Worm (Caenorhabditis elegans) whole organism, midembryonic: ENCODE data around the gene nhr-63.

Experiments
- T22C8.4 ChIP-seq: fragments of 200-800 bp; sonication (Bioruptor generic); IDR thresholded peaks from 2 replicates; pipeline ENCODE4 v1.3.6; 2022; ENCODE audit warnings: missing genetic modification characterization, missing compliant biosample characterization
- cog-1 ChIP-seq: sonication (generic microtip); optimal IDR thresholded peaks from 2 replicates; lab custom pipeline; 2016; ENCODE audit warnings: missing genetic modification characterization, missing compliant biosample characterization
- flt-1 ChIP-seq: fragments of 200-800 bp; sonication (Bioruptor generic); IDR thresholded peaks from 2 replicates; pipeline ENCODE4 v1.3.6; 2022; ENCODE audit warnings: missing genetic modification characterization, missing compliant biosample characterization
- klf-2 ChIP-seq: fragments of 200-800 bp; sonication (Bioruptor generic); conservative IDR thresholded peaks from 2 replicates; pipeline ENCODE4 v1.3.6; 2022; ENCODE audit warnings: missing genetic modification reagents, missing genetic modification characterization, missing compliant biosample characterization
- ztf-29 ChIP-seq: fragments of 200-800 bp; sonication (Bioruptor generic); IDR thresholded peaks from 2 replicates; pipeline ENCODE4 v1.3.6; 2022; ENCODE audit warnings: missing genetic modification reagents, missing genetic modification characterization, missing compliant biosample characterization

DNA sequence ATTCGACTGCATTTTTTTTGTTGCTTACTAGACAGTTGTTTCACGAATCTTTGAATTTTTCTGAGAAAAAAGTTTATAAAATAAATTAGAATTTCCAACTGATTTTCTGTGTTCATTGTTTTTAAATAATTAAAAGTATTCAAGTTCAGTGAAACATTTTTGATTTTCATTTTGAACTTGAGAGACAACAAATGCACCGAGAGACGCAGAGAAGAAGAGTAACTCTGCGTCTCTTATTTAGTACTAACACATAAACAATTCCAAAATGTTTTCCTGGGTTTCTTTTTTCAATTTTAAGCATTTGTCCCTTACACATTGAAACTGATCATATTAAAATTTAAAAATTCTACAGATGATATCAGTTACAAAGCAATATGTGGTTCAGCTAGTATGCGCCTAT, 42.9 kb upstream of the nhr-63 start:
- TF ChIP-seq flt-1 (no peak), cog-1 (tag; lab: Kevin White, UChicago) (no peak), T22C8.4 (GFP tag; lab: Robert Waterston, UW) (no peak), klf-2 (no peak), ztf-29 (no peak)
